ENCODE assay signal across 1 fruit fly cellular context in genomic region chrX:16391397-16391796, dm6.
TF ChIP-seq lines count a peak whose summit lies in the region.

Gene TH1 (minus strand): TSS chrX:16391438.
Gene mei-41 (plus strand): TSS chrX:16391698.

TF ChIP-seq in whole organism, embryonic, 481 proteins besides CTCF, POLR2A, EP300 and RAD21 (continued from another document):
- TF ChIP-seq CG8089 (GFP tag; optimal IDR thresholded peaks at IDR 0.05; lab: Kevin White, UChicago) (peak; percentile 39), toy (GFP tag; IDR thresholded peaks at IDR 0.05; lab: Robert Waterston, UW) (peak; percentile 85), scrt (GFP tag; optimal IDR thresholded peaks at IDR 0.05; lab: Kevin White, UChicago) (no peak), Deaf1 (tag; optimal IDR thresholded peaks at IDR 0.05; lab: Kevin White, UChicago) (no peak), al (GFP tag; IDR thresholded peaks at IDR 0.05; lab: Robert Waterston, UW) (peak; percentile 95), Chrac-16 (GFP tag; optimal IDR thresholded peaks at IDR 0.05; lab: Kevin White, UChicago) (peak; percentile 88), GATAe (GFP tag; conservative IDR thresholded peaks at IDR 0.05; lab: Robert Waterston, UW) (peak; percentile 79), nau (GFP tag; optimal IDR thresholded peaks at IDR 0.05; lab: Kevin White, UChicago) (no peak), CG11085 (GFP tag; IDR thresholded peaks at IDR 0.05; lab: Robert Waterston, UW) (peak; percentile 95), Hmx (GFP tag; optimal IDR thresholded peaks at IDR 0.05; lab: Kevin White, UChicago) (no peak), esg (GFP tag; conservative IDR thresholded peaks at IDR 0.05; lab: Robert Waterston, UW) (peak; percentile 95), Gug (GFP tag; IDR thresholded peaks at IDR 0.05; lab: Robert Waterston, UW) (peak; percentile 93)
